Fruit fly (Drosophila melanogaster): ENCODE results near the gene CG42526.

DNA sequence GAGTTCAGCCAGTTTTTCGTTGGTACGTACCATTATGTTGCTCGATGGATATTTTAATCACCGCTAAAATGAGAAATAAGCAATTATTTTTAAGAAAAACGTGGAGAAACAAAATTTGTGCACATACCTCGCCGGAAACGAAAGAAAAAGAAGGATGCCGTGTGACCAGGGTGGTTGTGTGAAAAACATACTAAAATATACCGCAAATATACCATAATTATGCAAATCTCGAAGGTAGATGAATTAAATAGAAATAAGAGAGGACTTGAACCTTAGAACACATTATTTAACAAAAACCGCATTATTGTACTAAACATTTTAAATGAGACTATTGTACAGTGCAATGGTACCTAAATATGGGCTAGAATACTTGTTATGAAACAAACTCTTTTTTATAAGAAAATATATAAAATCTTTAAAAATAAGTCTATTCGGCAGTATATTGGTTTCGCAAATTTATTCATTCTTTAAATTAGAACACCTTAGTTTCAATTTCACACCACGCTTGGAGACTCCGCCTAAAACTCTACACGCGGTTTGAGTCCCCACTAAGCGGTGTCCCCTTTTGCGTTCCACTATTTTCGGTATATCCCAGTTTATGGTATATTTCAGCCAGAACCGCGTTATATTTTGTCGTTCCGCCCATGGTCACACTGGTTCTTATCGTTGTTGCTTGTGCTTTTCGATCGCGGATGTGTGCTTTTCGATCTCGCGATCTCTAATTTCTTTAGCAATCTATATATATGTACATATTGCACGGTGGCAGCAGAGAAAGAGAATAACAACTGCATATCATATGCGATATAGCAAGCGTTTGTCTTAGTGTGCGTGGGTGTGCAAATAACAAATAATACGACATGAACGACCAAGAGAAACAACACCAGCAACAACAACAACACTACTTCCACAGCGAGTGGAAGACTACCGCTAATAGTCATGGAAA is 5.3 kb downstream of the CG42526 start, which contains the start of the genes RpS17 and MTF-1:
- TF ChIP-seq CG10631 (GFP tag; optimal IDR thresholded peaks at IDR 0.05) (no peak), ss (GFP tag; optimal IDR thresholded peaks at IDR 0.05) (peak; percentile 53 to 57), CG8119 (GFP tag; IDR thresholded peaks at IDR 0.05) (peak; percentile 40; the same call in 1 of the 3 replicates), spab (GFP tag; optimal IDR thresholded peaks at IDR 0.05) (no peak)

Measured in whole organism, prepupa.